Fruit fly (Drosophila melanogaster): ENCODE results near the gene CG5157.

dm6 chr3L:16113607-16114337 is 23.9 kb downstream of the CG5157 start:
- TF ChIP-seq CG8478 (optimal IDR thresholded peaks at IDR 0.05), result no peak
- TF ChIP-seq usp (GFP tag; optimal IDR thresholded peaks at IDR 0.05), result no peak
- no peak for TF ChIP-seq psq (optimal IDR thresholded peaks at IDR 0.05)
- no peak for TF ChIP-seq pan (optimal IDR thresholded peaks at IDR 0.05)
- no peak for TF ChIP-seq Dll (optimal IDR thresholded peaks at IDR 0.05)
- TF ChIP-seq EcR (GFP tag; optimal IDR thresholded peaks at IDR 0.05), result no peak

Data from whole organism.